Worm (Caenorhabditis elegans) whole organism, L4 larva: ENCODE measurements around the gene srxa-11.

Source experiments
- D1046.2 ChIP-seq: fragments of 200-800 bp; sonication (Bioruptor generic); IDR thresholded peaks from 2 replicates; pipeline ENCODE4 v1.3.6; 2022; ENCODE audit warnings: missing genetic modification characterization, missing compliant biosample characterization
- F10B5.3 ChIP-seq: sonication (generic microtip); optimal IDR thresholded peaks from 2 replicates; lab custom pipeline; 2016; ENCODE audit warnings: mild to moderate bottlenecking, missing genetic modification characterization, missing compliant biosample characterization
- F37D6.2 ChIP-seq: sonication (generic microtip); optimal IDR thresholded peaks from 2 replicates; lab custom pipeline; 2016; ENCODE audit warnings: mild to moderate bottlenecking, missing genetic modification characterization, missing compliant biosample characterization
- F44E2.7 ChIP-seq: fragments of 200-800 bp; sonication (Bioruptor generic); IDR thresholded peaks from 2 replicates; pipeline ENCODE4 v2.1.2; 2022; ENCODE audit warnings: missing genetic modification characterization, missing compliant biosample characterization
- R02D3.7 ChIP-seq: fragments of 150-350 bp; sonication (generic microtip); optimal IDR thresholded peaks from 3 replicates; lab custom pipeline; 2014; ENCODE audit warnings: missing biosample characterization, missing genetic modification characterization
- T26A8.4 ChIP-seq: fragments of 200-800 bp; sonication (Bioruptor generic); IDR thresholded peaks from 2 replicates; pipeline ENCODE4 v1.3.6; 2022; ENCODE audit warnings: missing genetic modification characterization, missing compliant biosample characterization
- Y105C5A.15 ChIP-seq: fragments of 200-800 bp; sonication (Bioruptor generic); IDR thresholded peaks from 2 replicates; pipeline ENCODE4 v1.3.6; 2022; ENCODE audit warnings: missing genetic modification characterization, missing compliant biosample characterization
- Y48G9A.11 ChIP-seq: fragments of 200-800 bp; sonication (Bioruptor generic); IDR thresholded peaks from 2 replicates; pipeline ENCODE4 v1.3.6; 2022; ENCODE audit warnings: missing genetic modification reagents, missing genetic modification characterization, missing compliant biosample characterization
- Y5F2A.4 ChIP-seq: fragments of 200-800 bp; sonication (Bioruptor generic); optimal IDR thresholded peaks from 2 replicates; lab custom pipeline; 2018; ENCODE audit warnings: mild to moderate bottlenecking, missing genetic modification characterization, missing compliant biosample characterization
- Y75B8A.6 ChIP-seq: fragments of 200-800 bp; sonication (Bioruptor generic); IDR thresholded peaks from 2 replicates; pipeline ENCODE4 v1.3.6; 2022; ENCODE audit warnings: missing genetic modification reagents, missing genetic modification characterization, missing compliant biosample characterization
- aha-1 ChIP-seq: fragments of 150-350 bp; peaks from one replicate; lab custom pipeline; 2014; ENCODE audit warnings: missing biosample characterization, missing genetic modification characterization
- ama-1 ChIP-seq: fragments of 150-350 bp; optimal IDR thresholded peaks from 2 replicates; lab custom pipeline; 2014; ENCODE audit warnings: inconsistent platforms, mixed read lengths
- arid-1 ChIP-seq: fragments of 200-800 bp; sonication (Bioruptor generic); conservative IDR thresholded peaks from 2 replicates; pipeline ENCODE4 v1.3.6; 2022; ENCODE audit warnings: missing genetic modification reagents, missing genetic modification characterization, missing compliant biosample characterization
- ceh-20 ChIP-seq: fragments of 200-800 bp; sonication (Bioruptor generic); IDR thresholded peaks from 2 replicates; pipeline ENCODE4 v1.3.6; 2022; ENCODE audit warnings: missing genetic modification reagents, missing genetic modification characterization, missing compliant biosample characterization
- ces-1 ChIP-seq: fragments of 150-350 bp; sonication (generic microtip); optimal IDR thresholded peaks from 4 replicates; lab custom pipeline; 2014; ENCODE audit warnings: missing biosample characterization, missing genetic modification reagents, missing genetic modification characterization
- cey-2 ChIP-seq: sonication (generic microtip); optimal IDR thresholded peaks from 3 replicates; lab custom pipeline; 2017; ENCODE audit warnings: missing genetic modification characterization, mild to moderate bottlenecking, missing compliant biosample characterization, antibody characterized with exemption, borderline replicate concordance; ENCODE audit not compliant: insufficient read depth
- ctbp-1 ChIP-seq: fragments of 200-800 bp; sonication (Bioruptor generic); IDR thresholded peaks from 2 replicates; pipeline ENCODE4 v1.3.6; 2022; ENCODE audit warnings: missing genetic modification reagents, missing genetic modification characterization, missing compliant biosample characterization
- daf-8 ChIP-seq: fragments of 200-800 bp; sonication (Bioruptor generic); IDR thresholded peaks from 2 replicates; pipeline ENCODE4 v1.3.6; 2022; ENCODE audit warnings: missing genetic modification characterization, missing compliant biosample characterization
- dpl-1 ChIP-seq: fragments of 150-350 bp; optimal IDR thresholded peaks from 2 replicates; lab custom pipeline; 2014; ENCODE audit warnings: missing biosample characterization, missing genetic modification reagents, missing genetic modification characterization
- duxl-1 ChIP-seq: sonication (generic microtip); optimal IDR thresholded peaks from 2 replicates; lab custom pipeline; 2016; ENCODE audit warnings: mild to moderate bottlenecking, missing genetic modification characterization, moderate library complexity, missing compliant biosample characterization; ENCODE audit not compliant: poor library complexity
- dve-1 ChIP-seq: sonication (generic microtip); optimal IDR thresholded peaks from 2 replicates; lab custom pipeline; 2017; ENCODE audit warnings: antibody characterized with exemption, mild to moderate bottlenecking, missing genetic modification characterization, missing compliant biosample characterization; ENCODE audit not compliant: insufficient read depth
- fkh-10 ChIP-seq: fragments of 150-350 bp; optimal IDR thresholded peaks from 2 replicates; lab custom pipeline; 2014; ENCODE audit warnings: missing biosample characterization, missing genetic modification reagents, missing genetic modification characterization
- hif-1 ChIP-seq, 2 experiments: sonication (generic microtip); optimal IDR thresholded peaks; 2 replicates each; lab custom pipeline; 2016 to 2017; ENCODE audit warnings: missing compliant biosample characterization in 2 of 2, missing genetic modification characterization in 2 of 2, missing genetic modification reagents in 2 of 2, missing genotype in 2 of 2, mild to moderate bottlenecking in 1 of 2
- hlh-30 ChIP-seq: sonication (generic microtip); optimal IDR thresholded peaks from 2 replicates; lab custom pipeline; 2017; ENCODE audit warnings: antibody characterized with exemption, mild to moderate bottlenecking, missing genetic modification characterization, missing compliant biosample characterization; ENCODE audit not compliant: insufficient read depth
- hmg-1.1 ChIP-seq: fragments of 200-800 bp; sonication (Bioruptor generic); IDR thresholded peaks from 2 replicates; pipeline ENCODE4 v1.3.6; 2022; ENCODE audit warnings: missing genetic modification reagents, missing genetic modification characterization, missing compliant biosample characterization
- jun-1 ChIP-seq: fragments of 150-350 bp; optimal IDR thresholded peaks from 2 replicates; lab custom pipeline; 2014; ENCODE audit warnings: missing biosample characterization, missing genetic modification reagents, missing genetic modification characterization
- lim-7 ChIP-seq: fragments of 200-800 bp; sonication (Bioruptor generic); IDR thresholded peaks from 2 replicates; pipeline ENCODE4 v1.3.6; 2022; ENCODE audit warnings: missing genetic modification characterization, missing compliant biosample characterization
- lin-15B ChIP-seq: fragments of 150-350 bp; sonication (generic microtip); optimal IDR thresholded peaks from 3 replicates; lab custom pipeline; 2014; ENCODE audit warnings: missing biosample characterization, missing genetic modification characterization
- lin-29 ChIP-seq: fragments of 200-800 bp; sonication (Bioruptor generic); IDR thresholded peaks from 2 replicates; pipeline ENCODE4 v1.3.6; 2022; ENCODE audit warnings: missing genetic modification reagents, missing genetic modification characterization, missing compliant biosample characterization
- lin-39 ChIP-seq: fragments of 150-350 bp; optimal IDR thresholded peaks from 2 replicates; lab custom pipeline; 2014; ENCODE audit warnings: missing biosample characterization, missing genetic modification reagents, missing genetic modification characterization
- madf-9 ChIP-seq: fragments of 200-800 bp; sonication (Bioruptor generic); conservative IDR thresholded peaks from 2 replicates; pipeline ENCODE4 v1.3.6; 2022; ENCODE audit warnings: missing genetic modification reagents, missing genetic modification characterization, missing compliant biosample characterization
- mdt-29 ChIP-seq: fragments of 200-800 bp; sonication (Bioruptor generic); IDR thresholded peaks from 2 replicates; pipeline ENCODE4 v1.3.6; 2022; ENCODE audit warnings: missing genetic modification reagents, missing genetic modification characterization, missing compliant biosample characterization
- mxl-3 ChIP-seq: fragments of 200-800 bp; sonication (Bioruptor generic); optimal IDR thresholded peaks from 2 replicates; lab custom pipeline; 2018; ENCODE audit warnings: mild to moderate bottlenecking, missing genetic modification characterization, missing compliant biosample characterization
- nhr-102 ChIP-seq: sonication (generic microtip); optimal IDR thresholded peaks from 2 replicates; lab custom pipeline; 2016; ENCODE audit warnings: mild to moderate bottlenecking, missing genetic modification characterization, moderate library complexity, missing compliant biosample characterization
- nhr-237 ChIP-seq: sonication (generic microtip); optimal IDR thresholded peaks from 2 replicates; lab custom pipeline; 2017; ENCODE audit warnings: missing biosample characterization, missing genetic modification characterization
- nhr-25 ChIP-seq: sonication (generic microtip); optimal IDR thresholded peaks from 2 replicates; lab custom pipeline; 2017; ENCODE audit warnings: missing genetic modification characterization, mild to moderate bottlenecking, missing compliant biosample characterization, antibody characterized with exemption, moderate library complexity, borderline replicate concordance; ENCODE audit not compliant: insufficient read depth
- nhr-28 ChIP-seq: fragments of 150-350 bp; optimal IDR thresholded peaks from 2 replicates; lab custom pipeline; 2014; ENCODE audit warnings: missing biosample characterization, missing genetic modification characterization
- nhr-41 ChIP-seq: fragments of 200-800 bp; sonication (Bioruptor generic); IDR thresholded peaks from 2 replicates; pipeline ENCODE4 v1.3.6; 2022; ENCODE audit warnings: missing genetic modification reagents, missing genetic modification characterization, missing compliant biosample characterization
- nhr-48 ChIP-seq: sonication (generic microtip); optimal IDR thresholded peaks from 2 replicates; lab custom pipeline; 2016; ENCODE audit warnings: mild to moderate bottlenecking, missing genetic modification characterization, missing compliant biosample characterization
- nhr-76 ChIP-seq: fragments of 150-350 bp; optimal IDR thresholded peaks from 2 replicates; lab custom pipeline; 2014; ENCODE audit warnings: missing biosample characterization, missing genetic modification characterization
- nhr-77 ChIP-seq: fragments of 150-350 bp; optimal IDR thresholded peaks from 2 replicates; lab custom pipeline; 2014; ENCODE audit warnings: missing biosample characterization, missing genetic modification characterization
- rbr-2 ChIP-seq: sonication (generic microtip); optimal IDR thresholded peaks from 2 replicates; lab custom pipeline; 2016; ENCODE audit warnings: missing genotype, missing genetic modification characterization, missing compliant biosample characterization
- skn-1 ChIP-seq: fragments of 150-350 bp; optimal IDR thresholded peaks from 2 replicates; lab custom pipeline; 2014; ENCODE audit warnings: missing biosample characterization, missing genetic modification characterization
- snpc-1.2 ChIP-seq: fragments of 200-800 bp; sonication (Bioruptor generic); IDR thresholded peaks from 2 replicates; pipeline ENCODE4 v1.3.6; 2022; ENCODE audit warnings: missing genetic modification reagents, missing genetic modification characterization, missing compliant biosample characterization
- snpc-4 ChIP-seq: fragments of 150-350 bp; optimal IDR thresholded peaks from 2 replicates; lab custom pipeline; 2014; ENCODE audit warnings: missing biosample characterization, missing genetic modification characterization
- tag-97 ChIP-seq: fragments of 200-800 bp; sonication (Bioruptor generic); IDR thresholded peaks from 2 replicates; pipeline ENCODE4 v1.3.6; 2022; ENCODE audit warnings: missing genetic modification characterization, missing compliant biosample characterization
- unc-130 ChIP-seq: sonication (generic microtip); optimal IDR thresholded peaks from 2 replicates; lab custom pipeline; 2016; ENCODE audit warnings: missing genetic modification reagents, missing genetic modification characterization, missing compliant biosample characterization
- unc-39 ChIP-seq: sonication (generic microtip); optimal IDR thresholded peaks from 2 replicates; lab custom pipeline; 2017; ENCODE audit warnings: missing biosample characterization, missing genetic modification characterization
- zag-1 ChIP-seq: fragments of 150-350 bp; optimal IDR thresholded peaks from 2 replicates; lab custom pipeline; 2014; ENCODE audit warnings: missing biosample characterization, missing genetic modification characterization
- zfp-2 ChIP-seq: sonication (generic microtip); optimal IDR thresholded peaks from 2 replicates; lab custom pipeline; 2016; ENCODE audit warnings: mild to moderate bottlenecking, missing genetic modification characterization, missing compliant biosample characterization
- ztf-11 ChIP-seq: fragments of 150-350 bp; optimal IDR thresholded peaks from 2 replicates; lab custom pipeline; 2014; ENCODE audit warnings: missing biosample characterization, missing genetic modification characterization

srxa-11 gene

ce11 chrV:13907557-13908104 is 16.3 kb upstream of the srxa-11 start (continued):
- TF ChIP-seq R02D3.7, result no peak
- TF ChIP-seq lin-39, result no peak
- TF ChIP-seq aha-1 (tag; lab: Kevin White, UChicago), result peak; percentile 91
- TF ChIP-seq arid-1 (GFP tag; lab: Robert Waterston, UW), result peak; percentile 50; the same call in 1 of the 2 replicates
- no peak for TF ChIP-seq jun-1 (tag; lab: Kevin White, UChicago)
- TF ChIP-seq nhr-237 (tag; lab: Kevin White, UChicago), result no peak
- TF ChIP-seq Y75B8A.6 (GFP tag; lab: Robert Waterston, UW), result peak; percentile 85
- no peak for TF ChIP-seq unc-130 (GFP tag; lab: Kevin White, UChicago)
- peak; percentile 27 for TF ChIP-seq lin-15B (tag; lab: Kevin White, UChicago)
- TF ChIP-seq rbr-2 (tag; lab: Kevin White, UChicago), result no peak
- TF ChIP-seq Y5F2A.4 (GFP tag; lab: Kevin White, UChicago), result no peak
- TF ChIP-seq madf-9 (GFP tag; lab: Robert Waterston, UW), result peak; percentile 34; the same call in 1 of the 2 replicates
- TF ChIP-seq fkh-10 (GFP tag; lab: Kevin White, UChicago), result no peak
- peak; percentile 89 for TF ChIP-seq nhr-77 (tag; lab: Kevin White, UChicago)
- peak; percentile 48 for TF ChIP-seq nhr-28 (tag; lab: Kevin White, UChicago)
- no peak for TF ChIP-seq dpl-1
- no peak; the same call in 1 of the 2 replicates for TF ChIP-seq hmg-1.1 (GFP tag; lab: Robert Waterston, UW)
- no peak for TF ChIP-seq unc-39
- no peak for TF ChIP-seq ztf-11
- TF ChIP-seq lim-7, result no peak
- no peak for TF ChIP-seq lin-29 (GFP tag; lab: Robert Waterston, UW)
- no peak for TF ChIP-seq nhr-48 (tag; lab: Kevin White, UChicago)
- TF ChIP-seq nhr-41 (GFP tag; lab: Robert Waterston, UW), result peak; percentile 42; the same call in 1 of the 2 replicates
- no peak for TF ChIP-seq tag-97 (GFP tag; lab: Robert Waterston, UW)
- TF ChIP-seq hlh-30, result peak; percentile 4
- TF ChIP-seq snpc-1.2 (GFP tag; lab: Robert Waterston, UW), result peak; percentile 27; the same call in 1 of the 2 replicates
- TF ChIP-seq hif-1 (tag; optimal IDR thresholded peaks at IDR 0.05; lab: Kevin White, UChicago), result peak in 1 of 2 experiments; percentile 39
- TF ChIP-seq zfp-2 (tag; lab: Kevin White, UChicago), result no peak
- TF ChIP-seq dve-1, result peak; percentile 28
- peak; percentile 70 for TF ChIP-seq nhr-102
- TF ChIP-seq mdt-29 (GFP tag; lab: Robert Waterston, UW), result peak; percentile 69; the same call in 1 of the 2 replicates
- no peak for TF ChIP-seq skn-1
- TF ChIP-seq ctbp-1, result no peak; the same call in 1 of the 2 replicates
- TF ChIP-seq snpc-4 (tag; lab: Kevin White, UChicago), result no peak
- TF ChIP-seq daf-8, result no peak
- TF ChIP-seq cey-2 (tag; lab: Kevin White, UChicago), result no peak
- TF ChIP-seq nhr-76 (tag; lab: Kevin White, UChicago), result no peak
- no peak for TF ChIP-seq F44E2.7 (GFP tag; lab: Robert Waterston, UW)
- peak; percentile 65 for TF ChIP-seq duxl-1 (tag; lab: Kevin White, UChicago)
- TF ChIP-seq Y48G9A.11, result no peak; the same call in 1 of the 2 replicates
- peak; percentile 79; the same call in 1 of the 2 replicates for TF ChIP-seq D1046.2 (GFP tag; lab: Robert Waterston, UW)
- no peak for TF ChIP-seq ama-1 (lab: Kevin White, UChicago)
- no peak for TF ChIP-seq Y105C5A.15 (GFP tag; lab: Robert Waterston, UW)
- no peak for TF ChIP-seq F37D6.2 (tag; lab: Kevin White, UChicago)
- TF ChIP-seq zag-1 (tag; lab: Kevin White, UChicago), result no peak
- TF ChIP-seq T26A8.4 (GFP tag; lab: Robert Waterston, UW), result peak; percentile 90
- TF ChIP-seq mxl-3, result peak; percentile 45
- TF ChIP-seq ceh-20 (GFP tag; lab: Robert Waterston, UW), result no peak
- no peak for TF ChIP-seq F10B5.3 (tag; lab: Kevin White, UChicago)
- no peak for TF ChIP-seq ces-1
- no peak for TF ChIP-seq nhr-25 (tag; lab: Kevin White, UChicago)
